Fruit fly (Drosophila melanogaster): ENCODE measurements around the gene CG31835.

DNA sequence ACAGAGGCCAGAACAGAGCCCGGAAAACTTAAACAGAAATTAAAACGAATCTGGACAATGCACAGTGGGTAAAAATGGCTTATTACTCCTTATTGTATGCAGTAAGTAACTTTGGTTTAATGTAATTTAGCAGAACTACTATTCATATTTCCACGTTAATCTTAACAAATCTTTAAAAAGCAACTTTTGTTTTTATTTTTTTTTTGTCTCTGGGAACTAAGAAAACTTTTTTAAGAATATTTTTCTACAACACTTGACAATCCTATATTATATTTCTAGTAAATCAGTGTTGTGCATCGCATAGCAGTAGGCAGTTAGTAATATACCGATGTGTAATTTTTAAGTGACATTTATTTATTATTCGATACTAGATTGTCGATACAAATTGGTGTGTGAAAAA lies 30.0 kb downstream of the CG31835 start, which contains the start of gene CG4701:
- TF ChIP-seq psq (optimal IDR thresholded peaks at IDR 0.05) (no peak), pan (optimal IDR thresholded peaks at IDR 0.05) (no peak), CG8478 (optimal IDR thresholded peaks at IDR 0.05) (no peak), usp (GFP tag; optimal IDR thresholded peaks at IDR 0.05) (no peak), Dll (optimal IDR thresholded peaks at IDR 0.05) (no peak), EcR (GFP tag; optimal IDR thresholded peaks at IDR 0.05) (no peak)

Data from whole organism.